Worm (Caenorhabditis elegans) whole organism, young adult: ENCODE data around the gene F01F1.3.

Experiments
- B0261.1 ChIP-seq: sonication (generic microtip); optimal IDR thresholded peaks from 2 replicates; lab custom pipeline; 2016; ENCODE audit warnings: mild to moderate bottlenecking, missing genetic modification characterization, moderate library complexity, missing compliant biosample characterization
- F33H1.4 ChIP-seq: fragments of 200-800 bp; sonication (Bioruptor generic); IDR thresholded peaks from 2 replicates; pipeline ENCODE4 v1.3.6; 2022; ENCODE audit warnings: missing genetic modification reagents, missing genetic modification characterization, missing compliant biosample characterization
- ama-1 ChIP-seq, 3 experiments: fragments of 150-350 bp in 1 of 3; sonication (generic microtip) in 2 of 3; optimal IDR thresholded peaks; 2 replicates each; lab custom pipeline; 2014 to 2018; ENCODE audit warnings: missing biosample characterization in 2 of 3, missing genetic modification characterization in 2 of 3, missing genetic modification reagents in 2 of 3
- atf-7 ChIP-seq: sonication (generic microtip); optimal IDR thresholded peaks from 2 replicates; lab custom pipeline; 2017; ENCODE audit warnings: mild to moderate bottlenecking, missing genetic modification characterization, missing compliant biosample characterization
- mel-28 ChIP-seq: sonication (generic microtip); optimal IDR thresholded peaks from 2 replicates; lab custom pipeline; 2016; ENCODE audit warnings: borderline replicate concordance, mild to moderate bottlenecking, missing genetic modification characterization, missing compliant biosample characterization
- unc-62 ChIP-seq: fragments of 150-350 bp; optimal IDR thresholded peaks from 2 replicates; lab custom pipeline; 2014; ENCODE audit warnings: missing biosample characterization, missing genetic modification reagents, missing genetic modification characterization

- no peak for TF ChIP-seq atf-7 (tag; lab: Kevin White, UChicago)
- no peak for TF ChIP-seq B0261.1 (tag; lab: Kevin White, UChicago)
- TF ChIP-seq mel-28: no peak
- no peak for TF ChIP-seq F33H1.4 (GFP tag; lab: Robert Waterston, UW)
- no peak for TF ChIP-seq ama-1 (optimal IDR thresholded peaks at IDR 0.05; lab: Kevin White, UChicago)
- no peak for TF ChIP-seq ama-1 (GFP tag; optimal IDR thresholded peaks at IDR 0.05; lab: Kevin White, UChicago)
- no peak for TF ChIP-seq unc-62
Observed at ce11 chrIII:5843662-5844061, 28.1 kb upstream of the F01F1.3 start.
